Worm (Caenorhabditis elegans) whole organism, L4 larva: ENCODE data around the gene C54E10.7.
A peak's percentile ranks its signal among the peaks of the same experiment; 100 is the strongest.
"Not testable (repeated sequence)": the region's sequence is repeated elsewhere in the genome, so short reads cannot be mapped to it uniquely, and the experiment has no call there.

Source experiments
- D1046.2 ChIP-seq: fragments of 200-800 bp; sonication (Bioruptor generic); IDR thresholded peaks from 2 replicates; pipeline ENCODE4 v1.3.6; 2022; ENCODE audit warnings: missing genetic modification characterization, missing compliant biosample characterization
- F37D6.2 ChIP-seq: sonication (generic microtip); optimal IDR thresholded peaks from 2 replicates; lab custom pipeline; 2016; ENCODE audit warnings: mild to moderate bottlenecking, missing genetic modification characterization, missing compliant biosample characterization
- R02D3.7 ChIP-seq: fragments of 150-350 bp; sonication (generic microtip); optimal IDR thresholded peaks from 3 replicates; lab custom pipeline; 2014; ENCODE audit warnings: missing biosample characterization, missing genetic modification characterization
- ZK337.2 ChIP-seq: fragments of 200-800 bp; sonication (Bioruptor generic); IDR thresholded peaks from 2 replicates; pipeline ENCODE4 v1.3.6; 2022; ENCODE audit warnings: missing genetic modification reagents, missing genetic modification characterization, missing compliant biosample characterization
- ZK546.5 ChIP-seq, 2 experiments: sonication (generic microtip); optimal IDR thresholded peaks; 2 replicates each; lab custom pipeline; 2017; ENCODE audit warnings: missing biosample characterization in 2 of 2, missing genetic modification characterization in 2 of 2
- aha-1 ChIP-seq: fragments of 150-350 bp; peaks from one replicate; lab custom pipeline; 2014; ENCODE audit warnings: missing biosample characterization, missing genetic modification characterization
- daf-12 ChIP-seq: fragments of 150-350 bp; optimal IDR thresholded peaks from 2 replicates; lab custom pipeline; 2014; ENCODE audit warnings: missing biosample characterization, missing genetic modification reagents, missing genetic modification characterization
- dmd-8 ChIP-seq: fragments of 200-800 bp; sonication (Bioruptor generic); IDR thresholded peaks from 2 replicates; pipeline ENCODE4 v1.3.6; 2022; ENCODE audit warnings: missing genetic modification characterization, missing compliant biosample characterization
- dve-1 ChIP-seq: sonication (generic microtip); optimal IDR thresholded peaks from 2 replicates; lab custom pipeline; 2017; ENCODE audit warnings: antibody characterized with exemption, mild to moderate bottlenecking, missing genetic modification characterization, missing compliant biosample characterization; ENCODE audit not compliant: insufficient read depth
- lin-29 ChIP-seq: fragments of 200-800 bp; sonication (Bioruptor generic); IDR thresholded peaks from 2 replicates; pipeline ENCODE4 v1.3.6; 2022; ENCODE audit warnings: missing genetic modification reagents, missing genetic modification characterization, missing compliant biosample characterization
- madf-9 ChIP-seq: fragments of 200-800 bp; sonication (Bioruptor generic); conservative IDR thresholded peaks from 2 replicates; pipeline ENCODE4 v1.3.6; 2022; ENCODE audit warnings: missing genetic modification reagents, missing genetic modification characterization, missing compliant biosample characterization
- mep-1 ChIP-seq: fragments of 150-350 bp; sonication (generic microtip); optimal IDR thresholded peaks from 3 replicates; lab custom pipeline; 2014; ENCODE audit warnings: missing biosample characterization, missing genetic modification characterization
- mes-2 ChIP-seq: sonication (generic microtip); optimal IDR thresholded peaks from 2 replicates; lab custom pipeline; 2016; ENCODE audit warnings: missing genotype, mild to moderate bottlenecking, missing genetic modification characterization, missing compliant biosample characterization; ENCODE audit not compliant: poor library complexity, severe bottlenecking
- nhr-237 ChIP-seq: sonication (generic microtip); optimal IDR thresholded peaks from 2 replicates; lab custom pipeline; 2017; ENCODE audit warnings: missing biosample characterization, missing genetic modification characterization
- nhr-25 ChIP-seq: sonication (generic microtip); optimal IDR thresholded peaks from 2 replicates; lab custom pipeline; 2017; ENCODE audit warnings: missing genetic modification characterization, mild to moderate bottlenecking, missing compliant biosample characterization, antibody characterized with exemption, moderate library complexity, borderline replicate concordance; ENCODE audit not compliant: insufficient read depth
- nhr-41 ChIP-seq: fragments of 200-800 bp; sonication (Bioruptor generic); IDR thresholded peaks from 2 replicates; pipeline ENCODE4 v1.3.6; 2022; ENCODE audit warnings: missing genetic modification reagents, missing genetic modification characterization, missing compliant biosample characterization
- nhr-48 ChIP-seq: sonication (generic microtip); optimal IDR thresholded peaks from 2 replicates; lab custom pipeline; 2016; ENCODE audit warnings: mild to moderate bottlenecking, missing genetic modification characterization, missing compliant biosample characterization
- nhr-76 ChIP-seq: fragments of 150-350 bp; optimal IDR thresholded peaks from 2 replicates; lab custom pipeline; 2014; ENCODE audit warnings: missing biosample characterization, missing genetic modification characterization
- skn-1 ChIP-seq: fragments of 150-350 bp; optimal IDR thresholded peaks from 2 replicates; lab custom pipeline; 2014; ENCODE audit warnings: missing biosample characterization, missing genetic modification characterization
- snpc-1.2 ChIP-seq: fragments of 200-800 bp; sonication (Bioruptor generic); IDR thresholded peaks from 2 replicates; pipeline ENCODE4 v1.3.6; 2022; ENCODE audit warnings: missing genetic modification reagents, missing genetic modification characterization, missing compliant biosample characterization
- snpc-4 ChIP-seq: fragments of 150-350 bp; optimal IDR thresholded peaks from 2 replicates; lab custom pipeline; 2014; ENCODE audit warnings: missing biosample characterization, missing genetic modification characterization
- tag-97 ChIP-seq: fragments of 200-800 bp; sonication (Bioruptor generic); IDR thresholded peaks from 2 replicates; pipeline ENCODE4 v1.3.6; 2022; ENCODE audit warnings: missing genetic modification characterization, missing compliant biosample characterization
- unc-130 ChIP-seq: sonication (generic microtip); optimal IDR thresholded peaks from 2 replicates; lab custom pipeline; 2016; ENCODE audit warnings: missing genetic modification reagents, missing genetic modification characterization, missing compliant biosample characterization
- unc-62 ChIP-seq, 3 experiments: fragments of 150-350 bp in 1 of 3; sonication (generic microtip); optimal IDR thresholded peaks in 2 of 3; peaks in 1 of 3; 1 replicate in 1 of 3; 2 replicates in 2 of 3; lab custom pipeline; 2014 to 2017; ENCODE audit warnings: missing biosample characterization in 3 of 3, missing genetic modification characterization in 3 of 3, missing genetic modification reagents in 3 of 3, missing genotype in 1 of 3
- zag-1 ChIP-seq: fragments of 150-350 bp; optimal IDR thresholded peaks from 2 replicates; lab custom pipeline; 2014; ENCODE audit warnings: missing biosample characterization, missing genetic modification characterization
- zfp-2 ChIP-seq: sonication (generic microtip); optimal IDR thresholded peaks from 2 replicates; lab custom pipeline; 2016; ENCODE audit warnings: mild to moderate bottlenecking, missing genetic modification characterization, missing compliant biosample characterization
- zfp-3 ChIP-seq: fragments of 200-800 bp; sonication (Bioruptor generic); conservative IDR thresholded peaks from 2 replicates; pipeline ENCODE4 v1.3.6; 2022; ENCODE audit warnings: missing genetic modification reagents, missing genetic modification characterization, missing compliant biosample characterization
- zip-11 ChIP-seq: fragments of 200-800 bp; sonication (Bioruptor generic); IDR thresholded peaks from 2 replicates; pipeline ENCODE4 v1.3.6; 2022; ENCODE audit warnings: missing genetic modification characterization, missing compliant biosample characterization

The C54E10.7 gene

ce11 chrV:18811360-18811759, at the start of gene C54E10.7:
TSS of gene C54E10.7 (plus strand) at chrV:18811660.
- TF ChIP-seq zip-11, result no peak
- TF ChIP-seq D1046.2, result no peak
- no peak for TF ChIP-seq dmd-8

ce11 chrV:18762044-18762443, 49.4 kb upstream of the C54E10.7 start, which contains the start of gene F11D11.22:
TSS of gene F11D11.22 (plus strand) at chrV:18762344.
- not testable (repeated sequence) for TF ChIP-seq madf-9 (GFP tag; lab: Robert Waterston, UW); snpc-1.2 (GFP tag; lab: Robert Waterston, UW); unc-130 (GFP tag; lab: Kevin White, UChicago)

DNA sequence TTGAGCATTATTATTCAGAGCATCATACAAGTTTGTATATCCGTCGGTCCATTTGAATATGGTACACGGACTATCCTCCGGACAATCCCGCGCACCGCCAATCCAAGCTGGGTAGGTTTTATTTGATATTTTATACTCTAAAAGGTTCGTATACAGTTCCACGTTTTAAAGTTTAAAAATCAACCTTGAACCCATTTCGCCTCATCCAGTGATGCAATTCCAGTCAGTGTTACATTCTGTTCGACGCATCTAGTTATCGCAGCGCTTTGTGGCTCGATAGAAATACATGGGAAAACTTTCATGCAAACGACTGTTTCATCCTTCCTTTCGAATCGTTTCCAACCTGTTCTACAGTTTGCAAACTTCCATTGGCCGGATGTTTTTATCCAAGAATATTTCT, 41.6 kb upstream of the C54E10.7 start:
- peak in 1 of 2 experiments; percentile 93 for TF ChIP-seq unc-62 (GFP tag; optimal IDR thresholded peaks at IDR 0.05 in 1 of 2; lab: Kevin White, UChicago)
- no peak for TF ChIP-seq unc-62 (tag; optimal IDR thresholded peaks at IDR 0.05; lab: Kevin White, UChicago)
- no peak for TF ChIP-seq nhr-25 (tag; lab: Kevin White, UChicago)
- no peak for TF ChIP-seq daf-12 (tag; lab: Kevin White, UChicago)
- TF ChIP-seq ZK337.2, result no peak

DNA sequence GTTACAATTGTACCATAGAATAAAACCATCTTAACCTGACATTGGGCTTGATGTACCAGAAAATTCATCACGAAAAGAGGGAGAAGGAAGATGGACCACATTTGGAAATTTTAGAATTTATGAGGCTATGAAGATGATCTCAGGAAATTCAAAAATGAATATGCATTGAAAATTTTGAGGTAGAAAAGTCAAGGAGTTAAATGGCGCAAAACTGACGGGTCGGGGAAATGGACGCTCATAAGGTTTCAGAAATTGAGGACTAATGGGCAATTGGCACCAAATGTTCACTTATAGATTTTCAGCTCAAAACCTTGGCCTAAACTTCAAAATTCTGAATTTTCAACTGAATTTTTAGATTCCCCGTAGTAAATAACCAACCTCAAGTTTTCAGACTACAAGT, 40.8 kb upstream of the C54E10.7 start, which contains the start of gene clec-255:
TSS of gene clec-255 (minus strand) at position 101 of the 400 bp plus-strand sequence.
- TF ChIP-seq nhr-237 (tag; lab: Kevin White, UChicago) (no peak), aha-1 (tag; lab: Kevin White, UChicago) (peak; percentile 3), zfp-2 (tag; lab: Kevin White, UChicago) (no peak), mep-1 (no peak), nhr-76 (tag; lab: Kevin White, UChicago) (no peak), nhr-41 (no peak), nhr-48 (no peak), R02D3.7 (tag; lab: Kevin White, UChicago) (no peak)

- no peak for TF ChIP-seq lin-29
Observed at ce11 chrV:18771390-18771789, 40.1 kb upstream of the C54E10.7 start, which contains the start of gene clec-256. TSS of gene clec-256 (plus strand) at chrV:18771690.

DNA sequence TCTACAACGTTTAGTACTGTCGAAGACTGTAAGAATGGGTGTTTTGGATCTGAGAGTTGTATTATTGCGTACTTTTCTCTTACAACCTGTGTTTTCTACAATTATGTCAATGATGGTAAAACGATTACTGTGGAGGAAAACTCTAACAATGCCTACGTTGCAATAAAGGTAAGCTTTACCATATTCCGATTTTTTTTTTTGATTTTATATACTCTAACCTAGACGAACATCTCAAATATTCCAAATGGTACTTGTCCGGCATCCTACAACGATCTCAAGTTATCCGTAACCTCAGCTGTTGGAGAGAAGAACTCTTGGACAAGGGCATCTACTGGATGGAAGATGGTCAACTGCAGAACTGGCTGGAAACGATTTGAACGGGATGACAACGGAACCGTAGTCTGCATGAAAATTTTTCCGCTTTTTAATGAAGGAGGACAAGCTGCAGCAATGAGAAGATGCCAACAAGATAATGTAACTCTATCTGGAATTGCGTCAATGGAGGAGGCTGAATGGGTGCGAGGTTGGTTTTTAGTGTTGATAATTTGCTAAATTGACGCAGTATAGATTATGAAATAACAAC, 39.6 kb upstream of the C54E10.7 start:
- TF ChIP-seq unc-62 (GFP tag; optimal IDR thresholded peaks at IDR 0.05 in 1 of 2; lab: Kevin White, UChicago) (peak in 1 of 2 experiments; percentile 90), unc-62 (tag; optimal IDR thresholded peaks at IDR 0.05; lab: Kevin White, UChicago) (no peak), ZK546.5 (tag; optimal IDR thresholded peaks at IDR 0.05; lab: Kevin White, UChicago) (no peak), aha-1 (tag; lab: Kevin White, UChicago) (peak; percentile 91), nhr-25 (tag; lab: Kevin White, UChicago) (no peak)

ce11 chrV:18772761-18773160, 38.7 kb upstream of the C54E10.7 start, which contains the start of gene clec-257:
TSS of gene clec-257 (plus strand) at chrV:18773061.
- TF ChIP-seq F37D6.2, result no peak
- TF ChIP-seq tag-97, result no peak
- no peak for TF ChIP-seq zag-1
- no peak for TF ChIP-seq R02D3.7 (tag; lab: Kevin White, UChicago)
- no peak for TF ChIP-seq zfp-3 (GFP tag; lab: Robert Waterston, UW)
- no peak for TF ChIP-seq snpc-4
- no peak for TF ChIP-seq dve-1 (tag; lab: Kevin White, UChicago)
- TF ChIP-seq mes-2, result no peak
- no peak for TF ChIP-seq skn-1 (tag; lab: Kevin White, UChicago)
- no peak for TF ChIP-seq zfp-2 (tag; lab: Kevin White, UChicago)
